Fruit fly (Drosophila melanogaster) whole organism, embryonic: ENCODE data around the gene CG9328.

ENCODE experiments used
- Awh ChIP-seq: fragments of 200-800 bp; sonication (Bioruptor generic); IDR thresholded peaks from 2 replicates; pipeline ENCODE4, ENCODE4 v1.3.6; 2022; ENCODE audit warnings: missing biosample characterization, missing genetic modification characterization
- CG10462 ChIP-seq: fragments of 200-800 bp; sonication (Bioruptor generic); optimal IDR thresholded peaks from 2 replicates; lab custom pipeline; 2016; ENCODE audit warnings: missing biosample characterization, missing genetic modification characterization
- CG11456 ChIP-seq: fragments of 200-800 bp; sonication (Bioruptor generic); IDR thresholded peaks from 3 replicates; pipeline ENCODE4 v1.3.6; 2022; ENCODE audit warnings: missing biosample characterization, missing genetic modification characterization
- CG11723 ChIP-seq: fragments of 200-800 bp; sonication (Bioruptor generic); optimal IDR thresholded peaks from 2 replicates; lab custom pipeline; 2017; ENCODE audit warnings: missing biosample characterization, mild to moderate bottlenecking, missing genetic modification characterization
- CG13296 ChIP-seq: fragments of 200-800 bp; sonication (Bioruptor generic); optimal IDR thresholded peaks from 3 replicates; lab custom pipeline; 2018; ENCODE audit warnings: missing biosample characterization, mild to moderate bottlenecking, missing genetic modification characterization
- CG14441 ChIP-seq: fragments of 200-800 bp; sonication (Bioruptor generic); IDR thresholded peaks from 2 replicates; pipeline ENCODE4 v1.3.6; 2022; ENCODE audit warnings: missing biosample characterization, missing genetic modification characterization
- CG14710 ChIP-seq: fragments of 200-800 bp; sonication (Bioruptor generic); optimal IDR thresholded peaks from 3 replicates; lab custom pipeline; 2019; ENCODE audit warnings: missing biosample characterization, mild to moderate bottlenecking, missing genetic modification characterization, moderate library complexity
- CG15514 ChIP-seq: fragments of 200-800 bp; sonication (Bioruptor generic); optimal IDR thresholded peaks from 3 replicates; lab custom pipeline; 2017; ENCODE audit warnings: missing biosample characterization, missing genetic modification characterization, mild to moderate bottlenecking, moderate library complexity, missing genetic modification reagents
- CG17328 ChIP-seq: fragments of 200-800 bp; sonication (Bioruptor generic); IDR thresholded peaks from 2 replicates; pipeline ENCODE4 v1.3.6; 2022; ENCODE audit warnings: missing biosample characterization, missing genetic modification characterization
- CG17361 ChIP-seq: fragments of 200-800 bp; sonication (Bioruptor generic); IDR thresholded peaks from 3 replicates; pipeline ENCODE4 v1.3.6; 2022; ENCODE audit warnings: missing biosample characterization, missing genetic modification characterization
- CG1832 ChIP-seq: fragments of 200-800 bp; sonication (Bioruptor generic); optimal IDR thresholded peaks from 2 replicates; lab custom pipeline; 2017; ENCODE audit warnings: missing biosample characterization, mild to moderate bottlenecking, missing genetic modification characterization, inconsistent platforms
- CG30403 ChIP-seq: fragments of 200-800 bp; sonication (Bioruptor generic); optimal IDR thresholded peaks from 3 replicates; lab custom pipeline; 2016; ENCODE audit warnings: missing biosample characterization, missing genetic modification characterization
- CG31365 ChIP-seq: fragments of 200-800 bp; sonication (Bioruptor generic); optimal IDR thresholded peaks from 2 replicates; lab custom pipeline; 2018; ENCODE audit warnings: missing biosample characterization, mild to moderate bottlenecking, missing genetic modification characterization
- CG3847 ChIP-seq: fragments of 200-800 bp; sonication (Bioruptor generic); IDR thresholded peaks from 2 replicates; pipeline ENCODE4 v1.3.6; 2022; ENCODE audit warnings: missing biosample characterization, missing genetic modification characterization
- CG3995 ChIP-seq: fragments of 200-800 bp; sonication (Bioruptor generic); optimal IDR thresholded peaks from 3 replicates; lab custom pipeline; 2016; ENCODE audit warnings: missing biosample characterization, missing genetic modification characterization
- CG4730 ChIP-seq: fragments of 200-800 bp; sonication (Bioruptor generic); IDR thresholded peaks from 2 replicates; pipeline ENCODE4 v1.3.6; 2022; ENCODE audit warnings: missing biosample characterization, missing genetic modification characterization
- CG5180 ChIP-seq: fragments of 200-800 bp; sonication (Bioruptor generic); optimal IDR thresholded peaks from 3 replicates; lab custom pipeline; 2017; ENCODE audit warnings: missing biosample characterization, missing genetic modification characterization, mild to moderate bottlenecking, moderate library complexity, missing genetic modification reagents
- CG7271 ChIP-seq: fragments of 200-800 bp; sonication (Bioruptor generic); optimal IDR thresholded peaks from 2 replicates; lab custom pipeline; 2018; ENCODE audit warnings: missing biosample characterization, mild to moderate bottlenecking, missing genetic modification characterization, moderate library complexity
- CG7928 ChIP-seq: fragments of 200-800 bp; sonication (Bioruptor generic); optimal IDR thresholded peaks from 2 replicates; lab custom pipeline; 2017; ENCODE audit warnings: missing biosample characterization, mild to moderate bottlenecking, missing genetic modification characterization
- CG8281 ChIP-seq: fragments of 200-800 bp; sonication (Bioruptor generic); optimal IDR thresholded peaks from 2 replicates; lab custom pipeline; 2018; ENCODE audit warnings: missing biosample characterization, mild to moderate bottlenecking, missing genetic modification characterization, moderate library complexity
- CG8924 ChIP-seq: fragments of 200-800 bp; optimal IDR thresholded peaks from 3 replicates; lab custom pipeline; 2019; ENCODE audit warnings: missing biosample characterization, mild to moderate bottlenecking, missing genetic modification characterization, moderate library complexity
- CrebB ChIP-seq: fragments of 200-800 bp; sonication (Bioruptor generic); optimal IDR thresholded peaks from 3 replicates; lab custom pipeline; 2018; ENCODE audit warnings: missing biosample characterization, mild to moderate bottlenecking, missing genetic modification characterization
- ERR ChIP-seq: fragments of 200-800 bp; sonication (Bioruptor generic); optimal IDR thresholded peaks from 2 replicates; lab custom pipeline; 2016; ENCODE audit warnings: missing biosample characterization, missing genetic modification characterization
- Hey ChIP-seq: fragments of 200-800 bp; sonication (Bioruptor generic); optimal IDR thresholded peaks from 3 replicates; lab custom pipeline; 2018; ENCODE audit warnings: missing biosample characterization, mild to moderate bottlenecking, missing genetic modification characterization
- Hmr ChIP-seq: fragments of 200-800 bp; sonication (Bioruptor generic); optimal IDR thresholded peaks from 3 replicates; lab custom pipeline; 2017; ENCODE audit warnings: mild to moderate bottlenecking, missing biosample characterization, missing genetic modification reagents, missing genetic modification characterization
- Mad ChIP-seq: fragments of 200-800 bp; sonication (Bioruptor generic); optimal IDR thresholded peaks from 2 replicates; lab custom pipeline; 2016; ENCODE audit warnings: missing biosample characterization, missing genetic modification characterization
- Poxn ChIP-seq: fragments of 200-800 bp; sonication (Bioruptor generic); IDR thresholded peaks from 2 replicates; pipeline ENCODE4 v1.3.6; 2022; ENCODE audit warnings: missing biosample characterization, missing genetic modification characterization
- Sin3A ChIP-seq: fragments of >200 bp; optimal IDR thresholded peaks from 2 replicates; lab custom pipeline; 2018
- Spps ChIP-seq: fragments of 200-800 bp; sonication (Bioruptor generic); optimal IDR thresholded peaks from 2 replicates; lab custom pipeline; 2018; ENCODE audit warnings: missing biosample characterization, mild to moderate bottlenecking, missing genetic modification characterization
- TFAM ChIP-seq: fragments of 200-800 bp; sonication (Bioruptor generic); optimal IDR thresholded peaks from 2 replicates; lab custom pipeline; 2017; ENCODE audit warnings: missing biosample characterization, missing genetic modification characterization, inconsistent platforms
- abd-A ChIP-seq: fragments of 200-800 bp; sonication (Bioruptor generic); optimal IDR thresholded peaks from 3 replicates; lab custom pipeline; 2019; ENCODE audit warnings: missing biosample characterization, mild to moderate bottlenecking, missing genetic modification characterization, moderate library complexity
- chm ChIP-seq: fragments of 200-800 bp; sonication (Bioruptor generic); IDR thresholded peaks from 2 replicates; pipeline ENCODE4 v1.3.6; 2022; ENCODE audit warnings: missing biosample characterization, missing genetic modification characterization
- danr ChIP-seq: fragments of 200-800 bp; sonication (Bioruptor generic); IDR thresholded peaks from 2 replicates; pipeline ENCODE4 v1.3.6; 2022; ENCODE audit warnings: missing biosample characterization, missing genetic modification characterization
- dati ChIP-seq: fragments of 200-800 bp; sonication (Bioruptor generic); IDR thresholded peaks from 2 replicates; pipeline ENCODE4 v1.3.6; 2022; ENCODE audit warnings: missing biosample characterization, missing genetic modification characterization
- dimm ChIP-seq: fragments of 200-800 bp; sonication (Bioruptor generic); IDR thresholded peaks from 2 replicates; pipeline ENCODE4 v1.3.6; 2022; ENCODE audit warnings: missing biosample characterization, missing genetic modification characterization
- ewg ChIP-seq: fragments of 200-800 bp; sonication (Bioruptor generic); optimal IDR thresholded peaks from 3 replicates; lab custom pipeline; 2017; ENCODE audit warnings: mild to moderate bottlenecking, missing biosample characterization, missing genetic modification reagents, missing genetic modification characterization
- fd64A ChIP-seq: fragments of 200-800 bp; sonication (Bioruptor generic); optimal IDR thresholded peaks from 3 replicates; lab custom pipeline; 2018; ENCODE audit warnings: missing biosample characterization, mild to moderate bottlenecking, missing genetic modification characterization
- kah ChIP-seq: fragments of 200-800 bp; sonication (Bioruptor generic); optimal IDR thresholded peaks from 2 replicates; lab custom pipeline; 2018; ENCODE audit warnings: missing biosample characterization, mild to moderate bottlenecking, missing genetic modification characterization
- kay ChIP-seq: fragments of 200-800 bp; sonication (Bioruptor generic); optimal IDR thresholded peaks from 2 replicates; lab custom pipeline; 2016; ENCODE audit warnings: missing biosample characterization, missing genetic modification characterization
- knrl ChIP-seq: fragments of 200-800 bp; sonication (Bioruptor generic); IDR thresholded peaks from 3 replicates; pipeline ENCODE4 v1.3.6; 2022; ENCODE audit warnings: missing biosample characterization, missing genetic modification characterization; ENCODE audit not compliant: partially characterized antibody
- lmd ChIP-seq: fragments of 200-800 bp; sonication (Bioruptor generic); IDR thresholded peaks from 2 replicates; pipeline ENCODE4 v1.3.6; 2022; ENCODE audit warnings: missing biosample characterization, missing genetic modification characterization
- mam ChIP-seq: fragments of 200-800 bp; sonication (Bioruptor generic); optimal IDR thresholded peaks from 3 replicates; lab custom pipeline; 2016; ENCODE audit warnings: missing biosample characterization, missing genetic modification characterization
- prd ChIP-seq, 3 experiments: fragments of >200 bp in 2 of 3; fragments of 200-800 bp in 1 of 3; sonication (Bioruptor generic) in 1 of 3; optimal IDR thresholded peaks in 2 of 3; IDR thresholded peaks in 1 of 3; 2 replicates in 2 of 3; 3 replicates in 1 of 3; pipeline versions ENCODE4 v1.3.6 to Lab custom; 2017 to 2022; ENCODE audit warnings: missing biosample characterization in 1 of 3, missing genetic modification characterization in 1 of 3
- slbo ChIP-seq: fragments of 200-800 bp; sonication (Bioruptor generic); IDR thresholded peaks from 2 replicates; pipeline ENCODE4 v1.3.6; 2022; ENCODE audit warnings: missing biosample characterization, missing genetic modification characterization
- tna ChIP-seq: fragments of 200-800 bp; sonication (Bioruptor generic); IDR thresholded peaks from 2 replicates; pipeline ENCODE4 v1.3.6; 2022; ENCODE audit warnings: missing biosample characterization, missing genetic modification characterization; ENCODE audit not compliant: partially characterized antibody
- unc-4 ChIP-seq: fragments of 200-800 bp; sonication (Bioruptor generic); IDR thresholded peaks from 2 replicates; pipeline ENCODE4 v1.3.6; 2022; ENCODE audit warnings: missing biosample characterization, missing genetic modification characterization; ENCODE audit not compliant: partially characterized antibody
- vnd ChIP-seq: fragments of 200-800 bp; sonication (Bioruptor generic); IDR thresholded peaks from 3 replicates; pipeline ENCODE4 v1.3.6; 2022; ENCODE audit warnings: missing biosample characterization, missing genetic modification characterization; ENCODE audit not compliant: partially characterized antibody
- zen ChIP-seq: fragments of 200-800 bp; sonication (Bioruptor generic); optimal IDR thresholded peaks from 3 replicates; lab custom pipeline; 2018; ENCODE audit warnings: missing biosample characterization, mild to moderate bottlenecking, missing genetic modification characterization, moderate library complexity

CG9328 gene

DNA sequence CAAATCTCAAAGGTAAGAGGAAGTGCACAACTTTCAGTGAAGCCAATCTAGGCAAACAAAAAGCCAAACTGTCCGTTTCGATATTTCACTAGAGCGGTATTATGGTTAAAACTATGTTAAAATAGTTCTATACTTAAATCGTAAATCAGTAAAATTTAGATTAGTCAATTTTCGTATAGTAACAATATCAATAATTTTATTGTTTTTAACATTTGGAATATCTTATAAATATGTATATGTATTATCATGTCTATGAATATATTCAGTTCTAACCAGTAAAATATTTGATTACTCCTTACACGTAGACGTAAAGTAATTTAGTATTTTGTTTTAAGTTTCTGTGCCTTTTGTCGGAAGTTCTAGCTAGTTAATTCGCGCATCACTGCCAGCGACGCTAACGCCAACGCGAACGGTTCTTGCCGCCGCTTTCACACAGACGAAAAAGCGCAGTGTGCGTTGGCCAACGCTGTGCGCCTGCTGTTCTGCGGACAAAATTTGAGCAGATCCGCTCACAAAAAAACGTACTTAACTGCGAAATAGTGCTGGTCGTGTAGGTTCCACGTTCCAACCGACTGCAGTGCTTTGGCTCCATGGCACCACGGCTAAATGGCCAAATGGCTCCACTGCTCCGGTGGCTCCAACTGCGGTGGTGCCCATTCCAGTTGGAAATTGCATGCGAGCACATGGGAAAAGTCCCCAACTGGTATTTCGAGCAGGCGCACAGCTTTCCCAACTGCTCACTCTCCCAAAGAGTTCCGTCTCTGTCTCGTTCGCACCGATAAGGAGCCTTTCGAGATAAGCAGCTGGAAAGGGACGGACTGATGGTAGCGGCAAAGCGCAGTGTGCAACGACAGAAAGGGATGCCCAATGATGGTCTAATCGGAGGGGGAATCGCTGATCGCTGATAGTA is 25.9 kb downstream of the CG9328 start (continued):
- TF ChIP-seq CG11456 (GFP tag; lab: Robert Waterston, UW) (no peak), slbo (GFP tag; lab: Robert Waterston, UW) (peak; percentile 29; the same call in 1 of the 2 replicates), vnd (GFP tag; lab: Robert Waterston, UW) (peak; percentile 51; the same call in 1 of the 3 replicates), CG15514 (peak; percentile 69), CG17361 (GFP tag; lab: Robert Waterston, UW) (peak; percentile 67; the same call in 2 of the 3 replicates), CG4730 (GFP tag; lab: Robert Waterston, UW) (no peak), CG11723 (no peak), CG10462 (GFP tag; lab: Kevin White, UChicago) (peak; percentile 4), Spps (tag; lab: Kevin White, UChicago) (no peak), kay (GFP tag; lab: Kevin White, UChicago) (no peak), CG3995 (no peak), CG14710 (tag; lab: Kevin White, UChicago) (peak; percentile 9), CrebB (tag; lab: Kevin White, UChicago) (no peak), knrl (peak; percentile 40; the same call in 2 of the 3 replicates), abd-A (tag; lab: Kevin White, UChicago) (peak; percentile 89), dimm (no peak), CG1832 (GFP tag; lab: Kevin White, UChicago) (peak; percentile 94), tna (GFP tag; lab: Robert Waterston, UW) (peak; percentile 66), prd (optimal IDR thresholded peaks at IDR 0.05; lab: Kevin White, UChicago) (no peak), prd (GFP tag; IDR thresholded peaks at IDR 0.05; lab: Robert Waterston, UW) (no peak), Hey (tag; lab: Kevin White, UChicago) (no peak), Awh (GFP tag; lab: Robert Waterston, UW) (no peak; the same call in 1 of the 2 replicates), CG14441 (GFP tag; lab: Robert Waterston, UW) (0 out of 2 replicates have a peak, but pooled peaks have one; percentile 16), danr (GFP tag; lab: Robert Waterston, UW) (no peak), ERR (GFP tag; lab: Kevin White, UChicago) (peak; percentile 52), CG13296 (GFP tag; lab: Kevin White, UChicago) (no peak), fd64A (GFP tag; lab: Kevin White, UChicago) (peak; percentile 52), CG8924 (tag; lab: Kevin White, UChicago) (no peak), Mad (GFP tag; lab: Kevin White, UChicago) (no peak), CG7928 (GFP tag; lab: Kevin White, UChicago) (no peak), zen (no peak), CG30403 (GFP tag; lab: Kevin White, UChicago) (peak; percentile 42), kah (GFP tag; lab: Kevin White, UChicago) (peak; percentile 34), Poxn (GFP tag; lab: Robert Waterston, UW) (no peak), lmd (GFP tag; lab: Robert Waterston, UW) (no peak), TFAM (GFP tag; lab: Kevin White, UChicago) (no peak), CG8281 (tag; lab: Kevin White, UChicago) (no peak), CG31365 (tag; lab: Kevin White, UChicago) (peak; percentile 45), chm (GFP tag; lab: Robert Waterston, UW) (0 out of 2 replicates have a peak, but pooled peaks have one; percentile 38), CG17328 (GFP tag; lab: Robert Waterston, UW) (0 out of 2 replicates have a peak, but pooled peaks have one; percentile 25), ewg (GFP tag; lab: Kevin White, UChicago) (peak; percentile 20), Hmr (peak; percentile 20), dati (GFP tag; lab: Robert Waterston, UW) (no peak), CG7271 (tag; lab: Kevin White, UChicago) (no peak), Sin3A (no peak), CG5180 (GFP tag; lab: Kevin White, UChicago) (peak; percentile 58), mam (GFP tag; lab: Kevin White, UChicago) (no peak), unc-4 (GFP tag; lab: Robert Waterston, UW) (no peak), CG3847 (GFP tag; lab: Robert Waterston, UW) (no peak)
